Fruit fly (Drosophila melanogaster) whole organism: ENCODE data around the gene hyd.

Source experiments
- CG8478 ChIP-seq: fragments of >200 bp; optimal IDR thresholded peaks from 2 replicates; lab custom pipeline; 2018; ENCODE audit warnings: inconsistent platforms
- Dll ChIP-seq: fragments of >200 bp; optimal IDR thresholded peaks from 2 replicates; lab custom pipeline; 2017
- psq ChIP-seq: fragments of >200 bp; optimal IDR thresholded peaks from 2 replicates; lab custom pipeline; 2017

DNA sequence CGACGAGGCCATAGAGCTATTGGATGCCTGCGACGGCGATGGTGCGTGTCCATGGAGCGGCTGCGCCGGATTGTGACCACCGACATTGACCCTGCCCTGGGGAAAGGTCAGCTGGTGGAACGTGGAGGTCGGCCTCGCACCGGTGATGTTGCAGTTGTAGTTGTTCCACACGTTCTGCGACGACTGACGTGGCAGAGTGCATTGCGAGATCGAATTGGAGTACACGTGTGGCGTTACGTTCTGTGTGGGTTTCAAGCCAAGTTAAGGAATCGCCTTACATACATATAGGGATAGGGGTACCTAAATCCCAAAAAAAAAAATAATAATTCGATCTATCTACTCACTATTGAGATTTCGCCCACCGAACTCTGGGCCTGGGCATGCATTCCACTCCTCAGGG is 9.7 kb upstream of the hyd start:
- TF ChIP-seq CG8478 (lab: Kevin White, UChicago): no peak
- TF ChIP-seq Dll (lab: Kevin White, UChicago): no peak
- TF ChIP-seq psq (lab: Kevin White, UChicago): no peak
